Worm (Caenorhabditis elegans) whole organism, L4/young adult: Measurements from ENCODE around the gene W02B3.7.

ENCODE experiments used
- W03F9.2 ChIP-seq: fragments of 150-350 bp; optimal IDR thresholded peaks from 2 replicates; lab custom pipeline; 2014; ENCODE audit warnings: missing biosample characterization, missing genetic modification characterization
- dao-5 ChIP-seq: sonication (generic microtip); optimal IDR thresholded peaks from 2 replicates; lab custom pipeline; 2016; ENCODE audit warnings: missing genotype, missing genetic modification characterization, moderate library complexity, missing compliant biosample characterization
- him-1 ChIP-seq: sonication (generic microtip); optimal IDR thresholded peaks from 2 replicates; lab custom pipeline; 2016; ENCODE audit warnings: missing genotype, missing genetic modification reagents, missing genetic modification characterization, missing compliant biosample characterization

The W02B3.7 gene

ce11 chrIII:665173-665757 is 26.6 kb downstream of the W02B3.7 start, which contains the start of gene C09F5.3:
Gene C09F5.3, minus strand, starts transcription at chrIII:665266.
- TF ChIP-seq him-1 (tag; lab: Kevin White, UChicago) = no peak

ce11 chrIII:658357-658756 is 33.5 kb downstream of the W02B3.7 start, which contains the start of gene C09F5.1:
Gene C09F5.1, plus strand, starts transcription at chrIII:658709.
- TF ChIP-seq him-1 (tag; lab: Kevin White, UChicago) (no peak), dao-5 (tag; lab: Kevin White, UChicago) (no peak), W03F9.2 (tag; lab: Kevin White, UChicago) (no peak)

- TF ChIP-seq W03F9.2 (tag; lab: Kevin White, UChicago) (no peak), him-1 (tag; lab: Kevin White, UChicago) (no peak), dao-5 (tag; lab: Kevin White, UChicago) (no peak)
Observed at ce11 chrIII:657241-657640, 34.6 kb downstream of the W02B3.7 start.

ce11 chrIII:656660-657059 is 35.2 kb downstream of the W02B3.7 start:
- TF ChIP-seq dao-5 (tag; lab: Kevin White, UChicago) (no peak), W03F9.2 (tag; lab: Kevin White, UChicago) (no peak), him-1 (tag; lab: Kevin White, UChicago) (no peak)

ce11 chrIII:654365-654764 is 37.5 kb downstream of the W02B3.7 start:
- TF ChIP-seq dao-5 (tag; lab: Kevin White, UChicago) (no peak), him-1 (tag; lab: Kevin White, UChicago) (no peak), W03F9.2 (tag; lab: Kevin White, UChicago) (no peak)

ce11 chrIII:651587-651986 is 40.2 kb downstream of the W02B3.7 start:
- no peak for TF ChIP-seq W03F9.2 (tag; lab: Kevin White, UChicago)
- no peak for TF ChIP-seq dao-5 (tag; lab: Kevin White, UChicago)
- TF ChIP-seq him-1 (tag; lab: Kevin White, UChicago) = no peak

ce11 chrIII:650539-650938 is 41.3 kb downstream of the W02B3.7 start:
- TF ChIP-seq him-1 (tag; lab: Kevin White, UChicago) = no peak
- no peak for TF ChIP-seq dao-5 (tag; lab: Kevin White, UChicago)
- no peak for TF ChIP-seq W03F9.2 (tag; lab: Kevin White, UChicago)

- TF ChIP-seq W03F9.2 (tag; lab: Kevin White, UChicago) (no peak), him-1 (tag; lab: Kevin White, UChicago) (no peak), dao-5 (tag; lab: Kevin White, UChicago) (no peak)
Observed at ce11 chrIII:649935-650334, 41.9 kb downstream of the W02B3.7 start.

- TF ChIP-seq him-1 (tag; lab: Kevin White, UChicago) (no peak), W03F9.2 (tag; lab: Kevin White, UChicago) (no peak), dao-5 (tag; lab: Kevin White, UChicago) (no peak)
Observed at ce11 chrIII:647248-647647, 44.6 kb downstream of the W02B3.7 start.

ce11 chrIII:646454-646853 is 45.4 kb downstream of the W02B3.7 start, which contains the start of gene orai-1:
Gene orai-1, plus strand, starts transcription at chrIII:646754.
- TF ChIP-seq dao-5 (tag; lab: Kevin White, UChicago) (no peak), W03F9.2 (tag; lab: Kevin White, UChicago) (no peak), him-1 (tag; lab: Kevin White, UChicago) (no peak)

- TF ChIP-seq dao-5 (tag; lab: Kevin White, UChicago) (no peak), him-1 (tag; lab: Kevin White, UChicago) (no peak), W03F9.2 (tag; lab: Kevin White, UChicago) (no peak)
Observed at ce11 chrIII:644660-645059, 47.2 kb downstream of the W02B3.7 start.

ce11 chrIII:641759-642158 is 50.1 kb downstream of the W02B3.7 start, which contains the start of gene W06E11.1:
Gene W06E11.1, plus strand, starts transcription at chrIII:642059.
- TF ChIP-seq him-1 (tag; lab: Kevin White, UChicago) = no peak

- peak; percentile 76 for TF ChIP-seq W03F9.2 (tag; lab: Kevin White, UChicago)
- TF ChIP-seq him-1 (tag; lab: Kevin White, UChicago) = no peak
- TF ChIP-seq dao-5 (tag; lab: Kevin White, UChicago) = no peak
Observed at ce11 chrIII:640198-640803, 51.5 kb downstream of the W02B3.7 start, which contains the start of the genes tag-266 and tag-267. Gene tag-266, minus strand, starts transcription at chrIII:640226. Gene tag-267, plus strand, starts transcription at chrIII:640790.

- TF ChIP-seq dao-5 (tag; lab: Kevin White, UChicago) = no peak
- no peak for TF ChIP-seq W03F9.2 (tag; lab: Kevin White, UChicago)
- TF ChIP-seq him-1 (tag; lab: Kevin White, UChicago) = no peak
Observed at ce11 chrIII:638319-638718, 53.5 kb downstream of the W02B3.7 start, which contains the start of gene sbds-1. Gene sbds-1, minus strand, starts transcription at chrIII:638419.
